Worm (Caenorhabditis elegans) whole organism, L1 larva: ENCODE data around the gene F40G12.2.
"Not testable (repeated sequence)": the region's sequence is repeated elsewhere in the genome, so short reads cannot be mapped to it uniquely, and the experiment has no call there.

Experiments used
- efl-1 ChIP-seq, 4 experiments: fragments of 150-350 bp; optimal IDR thresholded peaks in 3 of 4; peaks in 1 of 4; 1 replicate in 1 of 4; 2 replicates in 3 of 4; lab custom pipeline; 2014; ENCODE audit warnings: missing biosample characterization in 2 of 4, missing genetic modification characterization in 2 of 4, missing genetic modification reagents in 2 of 4
- fkh-10 ChIP-seq: sonication (generic microtip); optimal IDR thresholded peaks from 2 replicates; lab custom pipeline; 2017; ENCODE audit warnings: missing biosample characterization, missing genetic modification reagents, missing genetic modification characterization
- nhr-237 ChIP-seq: fragments of 150-350 bp; optimal IDR thresholded peaks from 2 replicates; lab custom pipeline; 2014; ENCODE audit warnings: missing biosample characterization, missing genetic modification characterization
- zag-1 ChIP-seq: fragments of 150-350 bp; optimal IDR thresholded peaks from 2 replicates; lab custom pipeline; 2014; ENCODE audit warnings: missing biosample characterization, missing genetic modification characterization
- ztf-4 ChIP-seq: fragments of 150-350 bp; optimal IDR thresholded peaks from 2 replicates; lab custom pipeline; 2014; ENCODE audit warnings: missing biosample characterization, missing genetic modification characterization

DNA sequence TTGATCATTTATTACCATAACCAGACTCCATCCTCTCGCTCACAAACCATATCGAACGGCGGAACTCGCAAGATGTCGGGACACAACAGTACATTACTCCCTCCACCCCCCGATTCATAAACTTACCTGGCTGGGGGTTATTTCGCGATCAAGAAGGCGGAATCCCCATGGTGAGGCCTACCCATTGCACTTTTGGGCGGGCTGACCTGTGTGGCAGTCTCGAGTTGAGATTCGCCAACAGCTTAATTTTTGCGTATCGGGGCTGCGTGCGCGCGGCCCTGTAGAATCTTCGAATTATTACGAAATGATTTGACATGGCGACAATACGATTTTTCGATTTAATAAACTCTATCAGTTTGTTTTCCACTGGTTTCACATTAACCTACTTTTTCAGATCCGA is 16.7 kb upstream of the F40G12.2 start:
- not testable (repeated sequence) for TF ChIP-seq ztf-4; efl-1 (optimal IDR thresholded peaks at IDR 0.05; lab: Kevin White, UChicago); efl-1 (GFP tag; optimal IDR thresholded peaks at IDR 0.05 in 1 of 2; lab: Kevin White, UChicago); nhr-237; zag-1; fkh-10 (GFP tag; lab: Kevin White, UChicago)
